Worm (Caenorhabditis elegans) whole organism, early embryonic: ENCODE measurements around the gene dyf-3.

ENCODE experiments used
- aly-1 ChIP-seq: sonication (generic microtip); optimal IDR thresholded peaks from 2 replicates; lab custom pipeline; 2016; ENCODE audit warnings: missing genetic modification characterization, missing compliant biosample characterization
- ama-1 ChIP-seq: fragments of 150-350 bp; optimal IDR thresholded peaks from 2 replicates; lab custom pipeline; 2014
- ceh-13 ChIP-seq: fragments of 200-800 bp; sonication (Bioruptor generic); optimal IDR thresholded peaks from 2 replicates; lab custom pipeline; 2018; ENCODE audit warnings: mild to moderate bottlenecking, missing genetic modification characterization, missing compliant biosample characterization
- ceh-36 ChIP-seq: sonication (generic microtip); optimal IDR thresholded peaks from 2 replicates; lab custom pipeline; 2016; ENCODE audit warnings: missing genetic modification characterization, inconsistent platforms, missing compliant biosample characterization
- ets-7 ChIP-seq: sonication (generic microtip); optimal IDR thresholded peaks from 2 replicates; lab custom pipeline; 2016; ENCODE audit warnings: missing genotype, missing genetic modification characterization, missing compliant biosample characterization
- flt-1 ChIP-seq: fragments of 200-800 bp; sonication (Bioruptor generic); IDR thresholded peaks from 2 replicates; pipeline ENCODE4 v1.3.6; 2022; ENCODE audit warnings: missing genetic modification characterization, missing compliant biosample characterization
- hmbx-1 ChIP-seq: sonication (generic microtip); optimal IDR thresholded peaks from 2 replicates; lab custom pipeline; 2016; ENCODE audit warnings: mild to moderate bottlenecking, missing genetic modification characterization, missing compliant biosample characterization
- hmg-4 ChIP-seq: fragments of 200-800 bp; sonication (Bioruptor generic); optimal IDR thresholded peaks from 2 replicates; lab custom pipeline; 2018; ENCODE audit warnings: mild to moderate bottlenecking, missing genetic modification characterization, missing compliant biosample characterization
- hnd-1 ChIP-seq: sonication (generic microtip); optimal IDR thresholded peaks from 2 replicates; lab custom pipeline; 2016; ENCODE audit warnings: missing genetic modification characterization, missing compliant biosample characterization
- pes-1 ChIP-seq: fragments of 200-800 bp; sonication (Bioruptor generic); IDR thresholded peaks from 2 replicates; pipeline ENCODE4 v1.3.6; 2022; ENCODE audit warnings: missing genetic modification reagents, missing genetic modification characterization, missing compliant biosample characterization
- tra-4 ChIP-seq: sonication (generic microtip); optimal IDR thresholded peaks from 2 replicates; lab custom pipeline; 2017; ENCODE audit warnings: missing genetic modification characterization, missing compliant biosample characterization

ce11 chrIV:3383203-3383602, 15.8 kb downstream of the dyf-3 start:
- TF ChIP-seq aly-1 (tag; lab: Kevin White, UChicago) (no peak), ama-1 (lab: Kevin White, UChicago) (no peak), tra-4 (tag; lab: Kevin White, UChicago) (no peak), pes-1 (GFP tag; lab: Robert Waterston, UW) (no peak), ets-7 (no peak), flt-1 (no peak), hmg-4 (no peak), hmbx-1 (no peak), ceh-13 (GFP tag; lab: Kevin White, UChicago) (no peak), ceh-36 (tag; lab: Kevin White, UChicago) (no peak), hnd-1 (no peak)
